Fruit fly (Drosophila melanogaster) whole organism: ENCODE results near the gene Vdup1.

ENCODE experiments used
- pan ChIP-seq: fragments of >200 bp; optimal IDR thresholded peaks from 2 replicates; lab custom pipeline; 2017
- usp ChIP-seq: fragments of >200 bp; optimal IDR thresholded peaks from 2 replicates; lab custom pipeline; 2017; ENCODE audit warnings: missing biosample characterization, missing genetic modification characterization, mixed read lengths

dm6 chr3L:184251-184650 is 5.5 kb upstream of the Vdup1 start, which contains the start of the genes CG34140, Mkp and Mtch:
- TF ChIP-seq usp (GFP tag; lab: Kevin White, UChicago) = no peak
- no peak for TF ChIP-seq pan
